Worm (Caenorhabditis elegans) whole organism, L1 larva: ENCODE measurements around the gene pqn-54.
A peak's percentile ranks its signal among the peaks of the same experiment; 100 is the strongest.

Source experiments
- C16A3.4 ChIP-seq: fragments of 150-350 bp; optimal IDR thresholded peaks from 2 replicates; lab custom pipeline; 2014; ENCODE audit warnings: missing biosample characterization, missing genetic modification characterization
- aly-2 ChIP-seq: fragments of 150-350 bp; optimal IDR thresholded peaks from 2 replicates; lab custom pipeline; 2014; ENCODE audit warnings: missing biosample characterization, missing genetic modification characterization
- ces-1 ChIP-seq: fragments of 150-350 bp; optimal IDR thresholded peaks from 2 replicates; lab custom pipeline; 2014; ENCODE audit warnings: missing biosample characterization, missing genetic modification reagents, missing genetic modification characterization
- dsc-1 ChIP-seq: sonication (generic microtip); optimal IDR thresholded peaks from 2 replicates; lab custom pipeline; 2016; ENCODE audit warnings: mild to moderate bottlenecking, missing genetic modification characterization, missing compliant biosample characterization
- efl-1 ChIP-seq, 4 experiments: fragments of 150-350 bp; optimal IDR thresholded peaks in 3 of 4; peaks in 1 of 4; 1 replicate in 1 of 4; 2 replicates in 3 of 4; lab custom pipeline; 2014; ENCODE audit warnings: missing biosample characterization in 2 of 4, missing genetic modification characterization in 2 of 4, missing genetic modification reagents in 2 of 4
- egl-27 ChIP-seq, 2 experiments: fragments of 150-350 bp in 1 of 2; sonication (generic microtip); optimal IDR thresholded peaks; 3 replicates each; lab custom pipeline; 2017 to 2018; ENCODE audit warnings: missing biosample characterization in 2 of 2, missing genetic modification characterization in 2 of 2, missing genetic modification reagents in 2 of 2
- ets-5 ChIP-seq: fragments of 200-800 bp; sonication (Bioruptor generic); IDR thresholded peaks from 2 replicates; pipeline ENCODE4 v1.3.6; 2022; ENCODE audit warnings: missing genetic modification characterization, missing compliant biosample characterization
- fkh-10 ChIP-seq: sonication (generic microtip); optimal IDR thresholded peaks from 2 replicates; lab custom pipeline; 2017; ENCODE audit warnings: missing biosample characterization, missing genetic modification reagents, missing genetic modification characterization
- fos-1 ChIP-seq: fragments of 150-350 bp; optimal IDR thresholded peaks from 2 replicates; lab custom pipeline; 2014; ENCODE audit warnings: missing biosample characterization, missing genetic modification characterization
- hlh-4 ChIP-seq: sonication (generic microtip); optimal IDR thresholded peaks from 2 replicates; lab custom pipeline; 2016; ENCODE audit warnings: mild to moderate bottlenecking, missing genetic modification characterization, missing compliant biosample characterization
- irx-1 ChIP-seq: sonication (generic microtip); optimal IDR thresholded peaks from 2 replicates; lab custom pipeline; 2016; ENCODE audit warnings: missing genetic modification characterization, missing compliant biosample characterization
- jun-1 ChIP-seq: fragments of 150-350 bp; optimal IDR thresholded peaks from 2 replicates; lab custom pipeline; 2014; ENCODE audit warnings: missing biosample characterization, missing genetic modification reagents, missing genetic modification characterization
- lin-14 ChIP-seq: fragments of 200-800 bp; sonication (Bioruptor generic); optimal IDR thresholded peaks from 2 replicates; lab custom pipeline; 2018; ENCODE audit warnings: mild to moderate bottlenecking, missing genetic modification characterization, moderate library complexity, missing compliant biosample characterization
- lin-39 ChIP-seq: fragments of 150-350 bp; optimal IDR thresholded peaks from 2 replicates; lab custom pipeline; 2014; ENCODE audit warnings: missing biosample characterization, missing genetic modification reagents, missing genetic modification characterization
- lsy-2 ChIP-seq, 2 experiments: fragments of 150-350 bp; optimal IDR thresholded peaks; 2 replicates each; lab custom pipeline; 2014; ENCODE audit warnings: missing biosample characterization in 2 of 2, missing genetic modification characterization in 2 of 2
- mdl-1 ChIP-seq, 2 experiments: fragments of 150-350 bp; optimal IDR thresholded peaks; 2 replicates each; lab custom pipeline; 2014 to 2017; ENCODE audit warnings: missing biosample characterization in 2 of 2, missing genetic modification characterization in 2 of 2, inconsistent platforms in 1 of 2
- mef-2 ChIP-seq: fragments of 150-350 bp; optimal IDR thresholded peaks from 2 replicates; lab custom pipeline; 2014; ENCODE audit warnings: missing biosample characterization, missing genetic modification characterization
- mep-1 ChIP-seq: fragments of 150-350 bp; optimal IDR thresholded peaks from 2 replicates; lab custom pipeline; 2014; ENCODE audit warnings: missing biosample characterization, missing genetic modification characterization
- nhr-19 ChIP-seq: fragments of 200-800 bp; sonication (Bioruptor generic); conservative IDR thresholded peaks from 2 replicates; pipeline ENCODE4 v1.3.6; 2022; ENCODE audit warnings: missing genetic modification characterization, missing compliant biosample characterization
- nhr-20 ChIP-seq: sonication (generic microtip); optimal IDR thresholded peaks from 2 replicates; lab custom pipeline; 2016; ENCODE audit warnings: mild to moderate bottlenecking, missing genetic modification characterization, missing compliant biosample characterization
- nhr-237 ChIP-seq: fragments of 150-350 bp; optimal IDR thresholded peaks from 2 replicates; lab custom pipeline; 2014; ENCODE audit warnings: missing biosample characterization, missing genetic modification characterization
- nhr-71 ChIP-seq: sonication (generic microtip); optimal IDR thresholded peaks from 2 replicates; lab custom pipeline; 2016; ENCODE audit warnings: mild to moderate bottlenecking, missing genetic modification characterization, moderate library complexity, missing compliant biosample characterization
- nhr-85 ChIP-seq: sonication (generic microtip); peaks from one replicate; lab custom pipeline; 2016; ENCODE audit warnings: missing genetic modification characterization, inconsistent platforms, missing compliant biosample characterization
- nhr-90 ChIP-seq: sonication (generic microtip); optimal IDR thresholded peaks from 2 replicates; lab custom pipeline; 2016; ENCODE audit warnings: mild to moderate bottlenecking, missing genetic modification characterization, missing compliant biosample characterization; ENCODE audit not compliant: poor library complexity
- pag-3 ChIP-seq: sonication (generic microtip); optimal IDR thresholded peaks from 2 replicates; lab custom pipeline; 2017; ENCODE audit warnings: missing genetic modification characterization, mild to moderate bottlenecking, missing compliant biosample characterization, antibody characterized with exemption, borderline replicate concordance; ENCODE audit not compliant: insufficient read depth
- rnt-1 ChIP-seq: sonication (generic microtip); optimal IDR thresholded peaks from 2 replicates; lab custom pipeline; 2016; ENCODE audit warnings: mild to moderate bottlenecking, missing genetic modification characterization, moderate library complexity, missing compliant biosample characterization
- snpc-4 ChIP-seq: fragments of 150-350 bp; optimal IDR thresholded peaks from 2 replicates; lab custom pipeline; 2014; ENCODE audit warnings: missing biosample characterization, missing genetic modification characterization
- snu-23 ChIP-seq: sonication (generic microtip); optimal IDR thresholded peaks from 2 replicates; lab custom pipeline; 2016; ENCODE audit warnings: missing genetic modification characterization, missing compliant biosample characterization
- swsn-7 ChIP-seq: sonication (generic microtip); optimal IDR thresholded peaks from 2 replicates; lab custom pipeline; 2016; ENCODE audit warnings: missing genetic modification characterization, missing compliant biosample characterization
- tbx-2 ChIP-seq: sonication (generic microtip); optimal IDR thresholded peaks from 2 replicates; lab custom pipeline; 2016; ENCODE audit warnings: missing genetic modification characterization, missing compliant biosample characterization
- tlp-1 ChIP-seq: fragments of 150-350 bp; optimal IDR thresholded peaks from 2 replicates; lab custom pipeline; 2014; ENCODE audit warnings: missing biosample characterization, missing genetic modification characterization
- unc-130 ChIP-seq: fragments of 150-350 bp; optimal IDR thresholded peaks from 2 replicates; lab custom pipeline; 2017; ENCODE audit warnings: missing biosample characterization, missing genetic modification characterization, inconsistent platforms
- unc-62 ChIP-seq: fragments of 150-350 bp; optimal IDR thresholded peaks from 2 replicates; lab custom pipeline; 2014; ENCODE audit warnings: missing biosample characterization, missing genetic modification reagents, missing genetic modification characterization
- unc-86 ChIP-seq: sonication (generic microtip); optimal IDR thresholded peaks from 2 replicates; lab custom pipeline; 2016; ENCODE audit warnings: missing genetic modification characterization, missing compliant biosample characterization
- ztf-4 ChIP-seq: fragments of 150-350 bp; optimal IDR thresholded peaks from 2 replicates; lab custom pipeline; 2014; ENCODE audit warnings: missing biosample characterization, missing genetic modification characterization

The pqn-54 gene

DNA sequence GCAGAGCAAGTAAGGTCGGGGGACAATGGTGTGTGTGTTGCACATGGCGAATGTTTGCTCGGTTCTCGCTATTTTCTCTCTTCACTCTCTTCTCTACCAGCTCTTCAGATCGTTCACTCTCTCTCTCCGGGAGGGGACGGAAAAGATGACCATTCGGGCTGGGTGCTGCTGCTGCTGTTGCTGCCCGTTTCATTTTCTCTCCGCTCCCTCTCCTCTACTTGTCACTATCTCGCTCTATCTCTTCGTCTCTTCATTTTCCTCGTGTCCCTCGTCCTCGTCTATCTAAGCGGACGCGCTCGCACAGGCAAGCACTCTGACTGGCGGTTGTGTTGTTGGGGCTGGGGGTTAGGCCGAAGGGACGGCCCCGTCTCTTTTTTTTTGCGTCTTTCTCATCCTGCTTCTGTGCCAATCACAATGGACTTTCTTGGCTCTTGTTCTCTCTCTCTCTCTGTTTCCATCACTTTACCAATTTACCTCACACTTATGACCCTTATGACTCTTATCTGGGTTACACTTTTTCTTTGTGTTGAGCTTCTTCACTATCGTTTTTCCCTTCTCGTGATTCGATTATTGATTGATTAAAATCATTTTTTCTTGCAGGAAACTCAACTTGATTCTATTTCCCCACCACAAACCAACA is 9.8 kb downstream of the pqn-54 start, which contains the start of the genes F53E2.2 and unc-60 (continued):
- TF ChIP-seq nhr-90 (tag; lab: Kevin White, UChicago) (peak; percentile 25), ztf-4 (tag; lab: Kevin White, UChicago) (peak; percentile 72), C16A3.4 (peak; percentile 35), unc-86 (tag; lab: Kevin White, UChicago) (peak; percentile 65)

DNA sequence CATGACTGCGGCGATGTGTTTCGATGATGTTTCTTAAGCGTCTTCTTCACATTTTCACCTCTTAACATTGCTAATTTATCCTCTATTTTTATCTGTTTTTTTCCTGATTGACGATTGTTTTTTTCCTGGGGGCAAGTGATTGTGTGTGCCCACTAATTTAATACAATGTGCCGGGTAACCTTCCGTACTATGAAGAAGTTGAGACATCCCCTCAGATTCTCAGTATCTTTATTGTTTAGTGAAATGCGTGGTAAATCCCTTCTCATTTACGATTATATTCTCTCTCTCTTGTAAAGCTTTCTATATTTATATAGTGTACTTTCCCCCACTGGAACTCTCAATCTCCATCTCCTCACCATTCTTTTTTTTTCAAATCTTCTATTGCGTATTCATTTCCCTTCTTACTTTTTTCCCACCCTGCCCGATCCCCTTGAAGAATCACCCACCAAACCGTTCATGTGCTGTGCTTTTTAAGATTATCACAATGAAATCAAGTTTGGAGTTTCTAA is 11.5 kb downstream of the pqn-54 start:
- TF ChIP-seq nhr-85 (tag; lab: Kevin White, UChicago) (peak; percentile 29), tlp-1 (no peak)

DNA sequence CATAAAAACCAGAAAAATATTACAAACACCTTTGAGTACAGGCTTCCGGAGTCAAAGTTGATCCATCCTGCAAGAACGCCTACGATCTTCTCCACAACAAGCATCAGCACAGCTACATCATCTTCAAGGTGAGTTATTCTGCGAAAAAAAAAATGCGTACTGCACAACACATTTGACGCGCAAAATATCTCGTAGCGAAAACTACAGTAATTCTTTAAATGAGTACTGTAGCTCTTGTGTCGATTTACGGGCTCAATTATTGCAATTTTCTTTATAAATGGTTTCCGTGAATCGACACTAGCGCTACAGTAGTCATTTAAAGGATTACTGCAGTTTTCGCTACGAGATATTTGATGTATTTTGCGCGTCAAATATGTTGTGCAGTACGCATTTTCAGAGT is 12.1 kb downstream of the pqn-54 start:
- TF ChIP-seq swsn-7 (tag; lab: Kevin White, UChicago): no peak
- no peak for TF ChIP-seq efl-1 (optimal IDR thresholded peaks at IDR 0.05; lab: Kevin White, UChicago)
- TF ChIP-seq efl-1 (GFP tag; optimal IDR thresholded peaks at IDR 0.05 in 1 of 2; lab: Kevin White, UChicago): peak in 1 of 2 experiments; percentile 87

DNA sequence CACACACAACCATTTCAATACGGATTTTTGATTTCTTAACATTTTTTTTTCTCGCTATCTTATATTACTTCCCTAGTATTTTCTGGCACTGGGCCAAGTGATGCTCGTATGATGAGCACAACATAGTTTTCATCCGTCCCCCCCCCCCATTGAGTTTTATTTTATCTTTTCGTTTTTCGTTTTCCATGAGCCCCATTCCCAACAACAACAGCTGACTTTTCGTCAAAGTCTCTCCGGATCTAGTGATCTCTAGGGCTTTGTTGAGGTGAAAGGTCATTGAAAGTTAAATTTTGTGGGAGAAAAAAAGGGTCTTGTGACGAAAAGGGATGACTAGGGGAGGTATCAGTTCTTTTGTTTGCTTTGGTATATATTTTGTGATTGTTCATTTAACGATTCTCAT is 16.1 kb downstream of the pqn-54 start:
- TF ChIP-seq rnt-1 (tag; lab: Kevin White, UChicago): peak; percentile 83
- no peak for TF ChIP-seq jun-1 (tag; lab: Kevin White, UChicago)
- TF ChIP-seq hlh-4 (tag; lab: Kevin White, UChicago): no peak
- peak; percentile 74 for TF ChIP-seq nhr-19 (GFP tag; lab: Robert Waterston, UW)
- peak; percentile 58 for TF ChIP-seq nhr-20 (tag; lab: Kevin White, UChicago)
- peak; percentile 31 for TF ChIP-seq swsn-7 (tag; lab: Kevin White, UChicago)
- TF ChIP-seq egl-27 (tag; optimal IDR thresholded peaks at IDR 0.05; lab: Kevin White, UChicago): no peak
- TF ChIP-seq irx-1 (tag; lab: Kevin White, UChicago): peak; percentile 11
- TF ChIP-seq mdl-1 (tag; optimal IDR thresholded peaks at IDR 0.05; lab: Kevin White, UChicago): no peak
- TF ChIP-seq pag-3 (tag; lab: Kevin White, UChicago): peak; percentile 20
- peak; percentile 97 for TF ChIP-seq lin-14 (GFP tag; lab: Kevin White, UChicago)
- TF ChIP-seq nhr-237: no peak
- peak; percentile 63 for TF ChIP-seq lin-39 (tag; lab: Kevin White, UChicago)
- TF ChIP-seq nhr-71 (tag; lab: Kevin White, UChicago): peak; percentile 88
- peak; percentile 37 for TF ChIP-seq tbx-2 (tag; lab: Kevin White, UChicago)
- TF ChIP-seq nhr-90 (tag; lab: Kevin White, UChicago): no peak
- peak; percentile 58 for TF ChIP-seq unc-130
- TF ChIP-seq mep-1 (tag; lab: Kevin White, UChicago): peak; percentile 5
- peak in 1 of 2 experiments; percentile 29 for TF ChIP-seq efl-1 (optimal IDR thresholded peaks at IDR 0.05; lab: Kevin White, UChicago)
- peak in 1 of 2 experiments; percentile 83 for TF ChIP-seq efl-1 (GFP tag; optimal IDR thresholded peaks at IDR 0.05 in 1 of 2; lab: Kevin White, UChicago)
- TF ChIP-seq unc-62 (GFP tag; lab: Kevin White, UChicago): no peak
- peak; percentile 26 for TF ChIP-seq mef-2 (tag; lab: Kevin White, UChicago)
- TF ChIP-seq snu-23 (GFP tag; lab: Kevin White, UChicago): peak; percentile 41
- peak in 1 of 2 experiments; percentile 52 for TF ChIP-seq lsy-2 (tag; optimal IDR thresholded peaks at IDR 0.05; lab: Kevin White, UChicago)
- TF ChIP-seq, all 84 proteins: peak for 16

DNA sequence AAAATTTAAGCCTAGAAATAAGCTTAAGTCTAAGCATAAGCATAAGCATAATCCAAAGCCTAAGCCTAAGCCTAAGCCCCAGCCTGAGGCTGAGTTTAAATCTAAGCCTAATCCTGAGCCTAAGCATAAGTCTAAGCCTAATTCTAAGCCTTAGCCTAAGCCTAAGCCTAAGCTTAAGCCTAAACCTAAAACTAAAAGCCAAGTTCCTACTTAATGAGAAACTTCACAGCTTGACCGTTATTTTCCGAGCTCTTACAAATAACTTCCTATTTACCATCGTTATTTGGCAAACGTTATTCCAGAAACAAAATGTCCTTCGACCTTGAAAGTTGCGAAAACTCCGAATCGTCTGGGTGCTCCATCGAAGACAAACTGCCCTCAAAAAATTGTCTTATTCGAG is 17.0 kb downstream of the pqn-54 start, which contains the start of gene C38C3.4:
TSS of gene C38C3.4 (plus strand) at position 301 of the 400 bp plus-strand sequence.
- no peak for TF ChIP-seq tbx-2 (tag; lab: Kevin White, UChicago)

DNA sequence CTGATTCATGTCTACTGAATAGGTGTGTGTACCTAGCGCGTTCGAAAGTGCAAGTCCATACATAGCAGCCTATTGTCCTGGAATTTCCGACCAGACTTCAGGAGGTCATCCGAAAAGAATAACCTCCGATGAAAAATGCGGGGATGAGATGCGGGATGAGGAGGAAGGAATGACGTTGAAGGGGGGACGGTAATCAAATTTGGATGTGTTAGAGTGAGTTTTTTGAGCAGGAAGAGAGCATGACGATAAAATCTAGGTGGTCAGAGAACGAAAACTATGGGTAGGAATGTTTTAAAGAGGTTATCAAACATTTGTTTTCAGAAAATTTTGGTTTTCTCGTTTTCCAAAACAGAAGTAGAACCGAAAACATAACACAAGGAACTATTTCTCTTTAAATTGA is 21.2 kb downstream of the pqn-54 start:
- TF ChIP-seq nhr-85 (tag; lab: Kevin White, UChicago) (no peak), fkh-10 (GFP tag; lab: Kevin White, UChicago) (peak; percentile 94), fos-1 (no peak), ets-5 (no peak), pag-3 (tag; lab: Kevin White, UChicago) (no peak), lin-14 (GFP tag; lab: Kevin White, UChicago) (peak; percentile 84), snpc-4 (tag; lab: Kevin White, UChicago) (no peak), lin-39 (tag; lab: Kevin White, UChicago) (no peak), dsc-1 (no peak), mdl-1 (tag; optimal IDR thresholded peaks at IDR 0.05; lab: Kevin White, UChicago) (no peak), rnt-1 (tag; lab: Kevin White, UChicago) (no peak), ces-1 (GFP tag; lab: Kevin White, UChicago) (peak; percentile 76), aly-2 (tag; lab: Kevin White, UChicago) (no peak)
